Fruit fly (Drosophila melanogaster) whole organism, adult: ENCODE measurements around the gene hdly.
A peak's percentile ranks its signal among the peaks of the same experiment; 100 is the strongest.

ENCODE experiments used
- CG11617 ChIP-seq: fragments of 200-800 bp; sonication (Bioruptor generic); optimal IDR thresholded peaks from 2 replicates; lab custom pipeline; 2017; ENCODE audit warnings: mild to moderate bottlenecking, missing biosample characterization, missing genetic modification reagents, missing genetic modification characterization
- CG12768 ChIP-seq: fragments of 200-800 bp; sonication (Bioruptor generic); optimal IDR thresholded peaks from 2 replicates; lab custom pipeline; 2017; ENCODE audit warnings: missing biosample characterization, missing genetic modification characterization, mild to moderate bottlenecking, moderate library complexity, missing genetic modification reagents
- CG14711 ChIP-seq: fragments of 200-800 bp; sonication (Bioruptor generic); optimal IDR thresholded peaks from 2 replicates; lab custom pipeline; 2018; ENCODE audit warnings: missing biosample characterization, mild to moderate bottlenecking, missing genetic modification characterization, moderate library complexity
- CG5204 ChIP-seq: fragments of 200-800 bp; sonication (Bioruptor generic); optimal IDR thresholded peaks from 2 replicates; lab custom pipeline; 2016; ENCODE audit warnings: missing biosample characterization, missing genetic modification characterization
- CG7101 ChIP-seq: fragments of 200-800 bp; sonication (Bioruptor generic); optimal IDR thresholded peaks from 2 replicates; lab custom pipeline; 2018; ENCODE audit warnings: missing biosample characterization, mild to moderate bottlenecking, missing genetic modification characterization, moderate library complexity
- Crg-1 ChIP-seq: fragments of 200-800 bp; sonication (Bioruptor generic); optimal IDR thresholded peaks from 2 replicates; lab custom pipeline; 2016; ENCODE audit warnings: missing biosample characterization, missing genetic modification characterization
- Hr96 ChIP-seq: fragments of 200-800 bp; sonication (Bioruptor generic); optimal IDR thresholded peaks from 2 replicates; lab custom pipeline; 2016; ENCODE audit warnings: missing biosample characterization, missing genetic modification characterization
- Mnt ChIP-seq: fragments of 200-800 bp; sonication (Bioruptor generic); optimal IDR thresholded peaks from 2 replicates; lab custom pipeline; 2016; ENCODE audit warnings: missing biosample characterization, mild to moderate bottlenecking, missing genetic modification characterization
- bab1 ChIP-seq: fragments of 200-800 bp; sonication (Bioruptor generic); optimal IDR thresholded peaks from 3 replicates; lab custom pipeline; 2019; ENCODE audit warnings: missing biosample characterization, mild to moderate bottlenecking, missing genetic modification characterization, moderate library complexity
- cic ChIP-seq: fragments of 200-800 bp; sonication (Bioruptor generic); optimal IDR thresholded peaks from 2 replicates; lab custom pipeline; 2017; ENCODE audit warnings: missing biosample characterization, mild to moderate bottlenecking, missing genetic modification characterization, moderate library complexity
- kay ChIP-seq: fragments of 200-800 bp; sonication (Bioruptor generic); peaks from one replicate; lab custom pipeline; 2016; ENCODE audit warnings: missing biosample characterization, missing genetic modification characterization, borderline replicate concordance
- ovo ChIP-seq: fragments of 200-800 bp; sonication (Bioruptor generic); optimal IDR thresholded peaks from 2 replicates; lab custom pipeline; 2016; ENCODE audit warnings: missing biosample characterization, missing genetic modification characterization
- pad ChIP-seq: fragments of 200-800 bp; sonication (Bioruptor generic); optimal IDR thresholded peaks from 3 replicates; lab custom pipeline; 2017; ENCODE audit warnings: missing biosample characterization, missing genetic modification characterization, mild to moderate bottlenecking, moderate library complexity, missing genetic modification reagents
- tj ChIP-seq: fragments of 200-800 bp; sonication (Bioruptor generic); optimal IDR thresholded peaks from 3 replicates; lab custom pipeline; 2017; ENCODE audit warnings: missing biosample characterization, mild to moderate bottlenecking, missing genetic modification characterization, moderate library complexity

DNA sequence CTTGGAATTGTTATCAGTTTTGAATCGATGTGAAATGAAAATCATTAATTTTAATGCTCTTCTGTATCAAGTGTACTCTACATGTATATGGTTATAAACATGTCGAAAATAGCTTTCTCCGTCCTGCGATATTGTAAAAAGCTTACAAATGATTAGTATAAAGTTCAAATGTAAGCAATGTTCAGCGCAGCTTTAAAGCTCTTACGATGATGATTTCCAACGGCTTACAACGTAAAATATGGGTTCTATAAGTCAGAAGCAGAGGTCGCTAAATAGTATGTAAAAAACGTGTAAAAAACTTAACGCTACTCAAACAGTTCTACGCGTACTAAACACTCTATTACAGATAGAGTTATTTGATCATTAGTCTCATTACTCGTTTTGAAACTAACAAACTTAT lies 5.5 kb upstream of the hdly start:
- TF ChIP-seq CG7101 (tag; lab: Kevin White, UChicago) (no peak), kay (GFP tag; lab: Kevin White, UChicago) (no peak), Crg-1 (no peak), CG14711 (tag; lab: Kevin White, UChicago) (no peak), CG5204 (GFP tag; lab: Kevin White, UChicago) (no peak), pad (no peak), tj (GFP tag; lab: Kevin White, UChicago) (no peak), CG12768 (GFP tag; lab: Kevin White, UChicago) (no peak), Mnt (GFP tag; lab: Kevin White, UChicago) (no peak), cic (no peak), ovo (GFP tag; lab: Kevin White, UChicago) (no peak), bab1 (GFP tag; lab: Kevin White, UChicago) (peak; percentile 2), Hr96 (no peak), CG11617 (no peak)
